Worm (Caenorhabditis elegans): Measurements from ENCODE around the gene K05F1.1.
"Not testable (repeated sequence)": the region's sequence is repeated elsewhere in the genome, so short reads cannot be mapped to it uniquely, and the experiment has no call there.

DNA sequence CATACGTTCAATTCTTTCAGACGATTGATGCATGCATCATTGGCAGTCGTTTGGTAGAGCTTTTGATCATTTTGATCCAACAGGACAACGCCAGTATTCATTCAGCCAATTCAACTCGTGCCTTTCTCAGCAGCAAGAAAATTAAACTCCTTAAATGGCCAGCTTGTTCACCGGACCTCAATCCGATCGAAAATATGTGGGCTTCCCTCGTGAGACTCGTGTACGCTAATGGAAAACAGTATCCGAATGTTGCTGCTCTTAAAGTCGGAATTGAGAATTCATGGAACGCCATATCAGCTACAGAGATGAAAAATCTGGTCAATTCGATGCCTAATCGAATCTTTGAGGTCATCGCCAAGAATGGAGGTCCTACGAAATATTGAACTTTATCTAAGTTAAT is 14.2 kb downstream of the K05F1.1 start, which contains the start of gene wago-5:
- not testable (repeated sequence) for TF ChIP-seq mcd-1 (GFP tag; IDR thresholded peaks at IDR 0.05); madf-3 (GFP tag; IDR thresholded peaks at IDR 0.05); madf-6 (GFP tag; IDR thresholded peaks at IDR 0.05); gei-17 (GFP tag; optimal IDR thresholded peaks at IDR 0.05); F39B2.1 (GFP tag; IDR thresholded peaks at IDR 0.05); hsf-1 (GFP tag; IDR thresholded peaks at IDR 0.05); ama-1 (optimal IDR thresholded peaks at IDR 0.05); ama-1 (GFP tag; optimal IDR thresholded peaks at IDR 0.05); snpc-4 (GFP tag; optimal IDR thresholded peaks at IDR 0.05); snpc-4 (tag; optimal IDR thresholded peaks at IDR 0.05); ceh-100 (GFP tag; IDR thresholded peaks at IDR 0.05)

All from whole organism, young adult.